Worm (Caenorhabditis elegans) whole organism, L1 larva: ENCODE measurements around the gene srz-63.

Source experiments
- Y116A8C.19 ChIP-seq: sonication (generic microtip); optimal IDR thresholded peaks from 2 replicates; lab custom pipeline; 2016; ENCODE audit warnings: missing compliant biosample characterization, missing genetic modification characterization, borderline replicate concordance
- blmp-1 ChIP-seq: fragments of 150-350 bp; optimal IDR thresholded peaks from 2 replicates; lab custom pipeline; 2014; ENCODE audit warnings: missing biosample characterization, missing genetic modification characterization
- ces-1 ChIP-seq: fragments of 150-350 bp; optimal IDR thresholded peaks from 2 replicates; lab custom pipeline; 2014; ENCODE audit warnings: missing biosample characterization, missing genetic modification reagents, missing genetic modification characterization
- irx-1 ChIP-seq: sonication (generic microtip); optimal IDR thresholded peaks from 2 replicates; lab custom pipeline; 2016; ENCODE audit warnings: missing genetic modification characterization, missing compliant biosample characterization
- lin-13 ChIP-seq: fragments of 150-350 bp; optimal IDR thresholded peaks from 2 replicates; lab custom pipeline; 2014; ENCODE audit warnings: missing biosample characterization, missing genetic modification reagents, missing genetic modification characterization
- snpc-4 ChIP-seq: fragments of 150-350 bp; optimal IDR thresholded peaks from 2 replicates; lab custom pipeline; 2014; ENCODE audit warnings: missing biosample characterization, missing genetic modification characterization
- xbp-1 ChIP-seq: sonication (generic microtip); optimal IDR thresholded peaks from 2 replicates; lab custom pipeline; 2016; ENCODE audit warnings: missing genetic modification characterization, missing compliant biosample characterization

- TF ChIP-seq xbp-1 = no peak
- no peak for TF ChIP-seq blmp-1 (tag; lab: Kevin White, UChicago)
- TF ChIP-seq snpc-4 (tag; lab: Kevin White, UChicago) = no peak
- no peak for TF ChIP-seq lin-13 (GFP tag; lab: Kevin White, UChicago)
- TF ChIP-seq ces-1 (GFP tag; lab: Kevin White, UChicago) = no peak
- TF ChIP-seq Y116A8C.19 = no peak
- no peak for TF ChIP-seq irx-1
Measured at ce11 chrII:1276778-1277177, 1.7 kb upstream of the srz-63 start, which contains the start of gene Y57G7A.11.
